Fruit fly (Drosophila melanogaster) whole organism, embryonic: ENCODE data around the gene janB.

Experiments
- Aef1 ChIP-seq: fragments of 200-800 bp; sonication (Bioruptor generic); IDR thresholded peaks from 3 replicates; pipeline ENCODE4 v1.3.6; 2022; ENCODE audit warnings: missing biosample characterization, missing genetic modification characterization
- B-H2 ChIP-seq: fragments of 200-800 bp; sonication (Bioruptor generic); optimal IDR thresholded peaks from 2 replicates; lab custom pipeline; 2018; ENCODE audit warnings: missing biosample characterization, mild to moderate bottlenecking, missing genetic modification characterization
- CG10147 ChIP-seq: fragments of 200-800 bp; sonication (Bioruptor generic); optimal IDR thresholded peaks from 2 replicates; lab custom pipeline; 2019; ENCODE audit warnings: missing biosample characterization, mild to moderate bottlenecking, missing genetic modification characterization, moderate library complexity
- CG10267 ChIP-seq: fragments of 200-800 bp; sonication (Bioruptor generic); optimal IDR thresholded peaks from 2 replicates; lab custom pipeline; 2018; ENCODE audit warnings: missing biosample characterization, mild to moderate bottlenecking, missing genetic modification characterization, moderate library complexity
- CG12219 ChIP-seq: fragments of 200-800 bp; sonication (Bioruptor generic); optimal IDR thresholded peaks from 3 replicates; lab custom pipeline; 2018; ENCODE audit warnings: missing biosample characterization, mild to moderate bottlenecking, missing genetic modification characterization
- CG12391 ChIP-seq: fragments of 200-800 bp; sonication (Bioruptor generic); optimal IDR thresholded peaks from 3 replicates; lab custom pipeline; 2018; ENCODE audit warnings: missing biosample characterization, mild to moderate bottlenecking, missing genetic modification characterization, moderate library complexity
- CG12744 ChIP-seq: fragments of 200-800 bp; sonication (Bioruptor generic); optimal IDR thresholded peaks from 2 replicates; lab custom pipeline; 2016; ENCODE audit warnings: missing biosample characterization, missing genetic modification characterization
- CG13123 ChIP-seq: fragments of 200-800 bp; sonication (Bioruptor generic); optimal IDR thresholded peaks from 2 replicates; lab custom pipeline; 2016; ENCODE audit warnings: missing biosample characterization, missing genetic modification characterization
- CG14441 ChIP-seq: fragments of 200-800 bp; sonication (Bioruptor generic); IDR thresholded peaks from 2 replicates; pipeline ENCODE4 v1.3.6; 2022; ENCODE audit warnings: missing biosample characterization, missing genetic modification characterization
- CG14710 ChIP-seq: fragments of 200-800 bp; sonication (Bioruptor generic); optimal IDR thresholded peaks from 3 replicates; lab custom pipeline; 2019; ENCODE audit warnings: missing biosample characterization, mild to moderate bottlenecking, missing genetic modification characterization, moderate library complexity
- CG15696 ChIP-seq: fragments of 200-800 bp; sonication (Bioruptor generic); optimal IDR thresholded peaks from 2 replicates; lab custom pipeline; 2019; ENCODE audit warnings: missing biosample characterization, mild to moderate bottlenecking, missing genetic modification characterization, moderate library complexity
- CG17361 ChIP-seq: fragments of 200-800 bp; sonication (Bioruptor generic); IDR thresholded peaks from 3 replicates; pipeline ENCODE4 v1.3.6; 2022; ENCODE audit warnings: missing biosample characterization, missing genetic modification characterization
- CG18011 ChIP-seq: fragments of 200-800 bp; sonication (Bioruptor generic); optimal IDR thresholded peaks from 2 replicates; lab custom pipeline; 2017; ENCODE audit warnings: missing biosample characterization, missing genetic modification characterization, mild to moderate bottlenecking, moderate library complexity, missing genotype
- CG32532 ChIP-seq: fragments of 200-800 bp; sonication (Bioruptor generic); IDR thresholded peaks from 2 replicates; pipeline ENCODE4 v1.3.6; 2022; ENCODE audit warnings: missing biosample characterization, missing genetic modification characterization
- CG32772 ChIP-seq: fragments of 200-800 bp; sonication (Bioruptor generic); IDR thresholded peaks from 2 replicates; pipeline ENCODE4 v1.3.6; 2022; ENCODE audit warnings: missing biosample characterization, missing genetic modification characterization
- CG3847 ChIP-seq: fragments of 200-800 bp; sonication (Bioruptor generic); IDR thresholded peaks from 2 replicates; pipeline ENCODE4 v1.3.6; 2022; ENCODE audit warnings: missing biosample characterization, missing genetic modification characterization
- CG43689 ChIP-seq: fragments of 200-800 bp; sonication (Bioruptor generic); IDR thresholded peaks from 2 replicates; pipeline ENCODE4 v1.3.6; 2022; ENCODE audit warnings: missing biosample characterization, missing genetic modification characterization
- CG7987 ChIP-seq: fragments of 200-800 bp; sonication (Bioruptor generic); optimal IDR thresholded peaks from 2 replicates; lab custom pipeline; 2018; ENCODE audit warnings: missing biosample characterization, mild to moderate bottlenecking, missing genetic modification characterization, moderate library complexity
- CG8089 ChIP-seq: fragments of 200-800 bp; sonication (Bioruptor generic); optimal IDR thresholded peaks from 3 replicates; lab custom pipeline; 2016; ENCODE audit warnings: missing biosample characterization, missing genetic modification characterization
- CG8281 ChIP-seq: fragments of 200-800 bp; sonication (Bioruptor generic); optimal IDR thresholded peaks from 2 replicates; lab custom pipeline; 2018; ENCODE audit warnings: missing biosample characterization, mild to moderate bottlenecking, missing genetic modification characterization, moderate library complexity
- CG8388 ChIP-seq: fragments of 200-800 bp; sonication (Bioruptor generic); optimal IDR thresholded peaks from 2 replicates; lab custom pipeline; 2019; ENCODE audit warnings: missing biosample characterization, mild to moderate bottlenecking, missing genetic modification characterization, moderate library complexity
- CG9797 ChIP-seq: fragments of 200-800 bp; sonication (Bioruptor generic); optimal IDR thresholded peaks from 3 replicates; lab custom pipeline; 2018; ENCODE audit warnings: missing biosample characterization, mild to moderate bottlenecking, missing genetic modification characterization
- Deaf1 ChIP-seq: fragments of 200-800 bp; optimal IDR thresholded peaks from 3 replicates; lab custom pipeline; 2019; ENCODE audit warnings: missing biosample characterization, mild to moderate bottlenecking, missing genetic modification characterization, moderate library complexity
- Hand ChIP-seq: fragments of 200-800 bp; sonication (Bioruptor generic); optimal IDR thresholded peaks from 2 replicates; lab custom pipeline; 2017; ENCODE audit warnings: mild to moderate bottlenecking, missing biosample characterization, missing genetic modification reagents, missing genetic modification characterization
- Hey ChIP-seq: fragments of 200-800 bp; sonication (Bioruptor generic); optimal IDR thresholded peaks from 3 replicates; lab custom pipeline; 2018; ENCODE audit warnings: missing biosample characterization, mild to moderate bottlenecking, missing genetic modification characterization
- HmgD ChIP-seq: fragments of 200-800 bp; sonication (Bioruptor generic); optimal IDR thresholded peaks from 3 replicates; lab custom pipeline; 2016; ENCODE audit warnings: missing biosample characterization, missing genetic modification characterization
- Hmx ChIP-seq: fragments of 200-800 bp; sonication (Bioruptor generic); optimal IDR thresholded peaks from 2 replicates; lab custom pipeline; 2016; ENCODE audit warnings: missing biosample characterization, missing genetic modification characterization
- Max ChIP-seq: fragments of 200-800 bp; sonication (Bioruptor generic); optimal IDR thresholded peaks from 2 replicates; lab custom pipeline; 2016; ENCODE audit warnings: missing biosample characterization, mild to moderate bottlenecking, missing genetic modification characterization
- Med ChIP-seq: fragments of 200-800 bp; sonication (Bioruptor generic); peaks from one replicate; lab custom pipeline; 2016; ENCODE audit warnings: missing biosample characterization, missing genetic modification characterization, mild to moderate bottlenecking, inconsistent platforms, moderate library complexity
- Oli ChIP-seq: fragments of 200-800 bp; sonication (Bioruptor generic); optimal IDR thresholded peaks from 2 replicates; lab custom pipeline; 2018; ENCODE audit warnings: missing biosample characterization, mild to moderate bottlenecking, missing genetic modification characterization, moderate library complexity
- Side ChIP-seq: fragments of 200-800 bp; sonication (Bioruptor generic); optimal IDR thresholded peaks from 2 replicates; lab custom pipeline; 2016; ENCODE audit warnings: missing biosample characterization, missing genetic modification characterization
- Six4 ChIP-seq: fragments of 200-800 bp; sonication (Bioruptor generic); optimal IDR thresholded peaks from 2 replicates; lab custom pipeline; 2016; ENCODE audit warnings: missing biosample characterization, missing genetic modification characterization
- Sry-β ChIP-seq: fragments of 200-800 bp; sonication (Bioruptor generic); optimal IDR thresholded peaks from 2 replicates; lab custom pipeline; 2018; ENCODE audit warnings: missing biosample characterization, mild to moderate bottlenecking, missing genetic modification characterization, moderate library complexity
- Trl ChIP-seq, 3 experiments: fragments of >200 bp in 2 of 3; fragments of 200-800 bp in 1 of 3; sonication (Bioruptor generic) in 1 of 3; optimal IDR thresholded peaks; 2 replicates in 1 of 3; 3 replicates in 2 of 3; lab custom pipeline; 2016 to 2017; ENCODE audit warnings: missing biosample characterization in 1 of 3, missing genetic modification characterization in 1 of 3
- Xrp1 ChIP-seq: fragments of 200-800 bp; sonication (Bioruptor generic); IDR thresholded peaks from 2 replicates; pipeline ENCODE4 v1.3.6; 2022; ENCODE audit warnings: missing biosample characterization, missing genetic modification characterization
- crp ChIP-seq, 2 experiments: fragments of 200-800 bp; sonication (Bioruptor generic); optimal IDR thresholded peaks; 2 replicates in 1 of 2; 3 replicates in 1 of 2; lab custom pipeline; 2017; ENCODE audit warnings: missing biosample characterization in 2 of 2, missing genetic modification characterization in 2 of 2, mild to moderate bottlenecking in 1 of 2, moderate library complexity in 1 of 2
- cwo ChIP-seq: fragments of 200-800 bp; sonication (Bioruptor generic); optimal IDR thresholded peaks from 3 replicates; lab custom pipeline; 2017; ENCODE audit warnings: missing biosample characterization, missing genetic modification characterization, mild to moderate bottlenecking, moderate library complexity, missing genetic modification reagents
- nerfin-1 ChIP-seq: fragments of 200-800 bp; sonication (Bioruptor generic); optimal IDR thresholded peaks from 3 replicates; lab custom pipeline; 2019; ENCODE audit warnings: missing biosample characterization, mild to moderate bottlenecking, missing genetic modification characterization, moderate library complexity
- p53 ChIP-seq: fragments of 200-800 bp; sonication (Bioruptor generic); optimal IDR thresholded peaks from 2 replicates; lab custom pipeline; 2016; ENCODE audit warnings: missing biosample characterization, missing genetic modification characterization
- pho ChIP-seq: fragments of 200-800 bp; sonication (Bioruptor generic); optimal IDR thresholded peaks from 2 replicates; lab custom pipeline; 2016; ENCODE audit warnings: missing biosample characterization, missing genetic modification characterization
- pita ChIP-seq: fragments of 200-800 bp; sonication (Bioruptor generic); optimal IDR thresholded peaks from 2 replicates; lab custom pipeline; 2017; ENCODE audit warnings: missing biosample characterization, mild to moderate bottlenecking, missing genetic modification characterization
- ro ChIP-seq: fragments of 200-800 bp; sonication (Bioruptor generic); IDR thresholded peaks from 2 replicates; pipeline ENCODE4 v1.3.6; 2022; ENCODE audit warnings: missing biosample characterization, missing genetic modification characterization
- sc ChIP-seq, 3 experiments: fragments of >200 bp in 2 of 3; fragments of 200-800 bp in 1 of 3; sonication (Bioruptor generic) in 1 of 3; optimal IDR thresholded peaks; 2 replicates in 2 of 3; 3 replicates in 1 of 3; lab custom pipeline; 2017; ENCODE audit warnings: mild to moderate bottlenecking in 1 of 3, missing biosample characterization in 1 of 3, missing genetic modification characterization in 1 of 3, missing genetic modification reagents in 1 of 3
- sob ChIP-seq: fragments of 200-800 bp; sonication (Bioruptor generic); IDR thresholded peaks from 2 replicates; pipeline ENCODE4 v1.3.6; 2022; ENCODE audit warnings: missing biosample characterization, missing genetic modification characterization
- stwl ChIP-seq: fragments of 200-800 bp; sonication (Bioruptor generic); optimal IDR thresholded peaks from 3 replicates; lab custom pipeline; 2018; ENCODE audit warnings: missing biosample characterization, mild to moderate bottlenecking, missing genetic modification characterization, moderate library complexity
- trem ChIP-seq: fragments of 200-800 bp; optimal IDR thresholded peaks from 3 replicates; lab custom pipeline; 2019; ENCODE audit warnings: missing biosample characterization, mild to moderate bottlenecking, missing genetic modification characterization, moderate library complexity
- vvl ChIP-seq: fragments of 200-800 bp; sonication (Bioruptor generic); IDR thresholded peaks from 2 replicates; pipeline ENCODE4 v1.3.6; 2022; ENCODE audit warnings: missing biosample characterization, missing genetic modification characterization

janB gene

dm6 chr3R:30056592-30057135, 18.1 kb upstream of the janB start, which contains the start of the genes CG7950 and Rpp14a (continued):
- peak; percentile 31 for TF ChIP-seq CG13123 (GFP tag; lab: Kevin White, UChicago)
- peak; percentile 53 for TF ChIP-seq CG8388 (GFP tag; lab: Kevin White, UChicago)
- peak; percentile 40 for TF ChIP-seq Deaf1
- no peak for TF ChIP-seq ro (GFP tag; lab: Robert Waterston, UW)
- TF ChIP-seq CG10147 (GFP tag; lab: Kevin White, UChicago): peak; percentile 68
- peak; percentile 90 for TF ChIP-seq CG12391 (tag; lab: Kevin White, UChicago)
- peak; percentile 11 for TF ChIP-seq CG9797 (GFP tag; lab: Kevin White, UChicago)
- peak; percentile 67 for TF ChIP-seq Hmx (GFP tag; lab: Kevin White, UChicago)
- TF ChIP-seq nerfin-1 (tag; lab: Kevin White, UChicago): peak; percentile 51
- peak; percentile 74 for TF ChIP-seq CG15696 (tag; lab: Kevin White, UChicago)
- TF ChIP-seq cwo (GFP tag; lab: Kevin White, UChicago): peak; percentile 66
- peak; percentile 87 for TF ChIP-seq vvl (GFP tag; lab: Robert Waterston, UW)
- TF ChIP-seq Oli (tag; lab: Kevin White, UChicago): peak; percentile 60
- peak; percentile 72 for TF ChIP-seq CG10267 (tag; lab: Kevin White, UChicago)
- TF ChIP-seq CG17361: peak; percentile 37; the same call in 2 of the 3 replicates
- no peak for TF ChIP-seq sc (optimal IDR thresholded peaks at IDR 0.05; lab: Kevin White, UChicago)
- TF ChIP-seq sc (GFP tag; optimal IDR thresholded peaks at IDR 0.05; lab: Kevin White, UChicago): peak; percentile 2
- TF ChIP-seq CG32772 (GFP tag; lab: Robert Waterston, UW): peak; percentile 70
- no peak for TF ChIP-seq Hey
- TF ChIP-seq trem: peak; percentile 80
- TF ChIP-seq p53 (GFP tag; lab: Kevin White, UChicago): no peak
- peak; percentile 85 for TF ChIP-seq B-H2
- peak; percentile 86 for TF ChIP-seq CG32532
- TF ChIP-seq Trl (optimal IDR thresholded peaks at IDR 0.05; lab: Kevin White, UChicago): no peak
- TF ChIP-seq Trl (GFP tag; optimal IDR thresholded peaks at IDR 0.05; lab: Kevin White, UChicago): peak; percentile 84
- peak; percentile 82 for TF ChIP-seq Aef1 (GFP tag; lab: Robert Waterston, UW)
- peak; percentile 24 for TF ChIP-seq CG8089 (GFP tag; lab: Kevin White, UChicago)
- TF ChIP-seq sob (GFP tag; lab: Robert Waterston, UW): peak; percentile 76
- TF ChIP-seq pita (GFP tag; lab: Kevin White, UChicago): no peak
- peak; percentile 86 for TF ChIP-seq Xrp1 (GFP tag; lab: Robert Waterston, UW)
- peak; percentile 75 for TF ChIP-seq Max (GFP tag; lab: Kevin White, UChicago)
- no peak for TF ChIP-seq CG8281 (tag; lab: Kevin White, UChicago)
- peak; percentile 98 for TF ChIP-seq Sry-β
- peak; percentile 26 for TF ChIP-seq stwl (tag; lab: Kevin White, UChicago)
- TF ChIP-seq CG14441: peak; percentile 88
- peak; percentile 65 for TF ChIP-seq CG18011 (GFP tag; lab: Kevin White, UChicago)
- peak; percentile 82 for TF ChIP-seq CG3847 (GFP tag; lab: Robert Waterston, UW)
- no peak for TF ChIP-seq CG7987 (GFP tag; lab: Kevin White, UChicago)
- peak; percentile 53 for TF ChIP-seq CG12744 (GFP tag; lab: Kevin White, UChicago)
- peak; percentile 85 for TF ChIP-seq pho (GFP tag; lab: Kevin White, UChicago)
- TF ChIP-seq CG12219 (GFP tag; lab: Kevin White, UChicago): peak; percentile 51
- peak; percentile 78 for TF ChIP-seq CG14710
- TF ChIP-seq Six4 (GFP tag; lab: Kevin White, UChicago): peak; percentile 57
- peak; percentile 97 for TF ChIP-seq Med
- TF ChIP-seq Hand (GFP tag; lab: Kevin White, UChicago): no peak
- TF ChIP-seq crp (GFP tag; optimal IDR thresholded peaks at IDR 0.05; lab: Kevin White, UChicago): peak; percentile 71 to 93
- peak; percentile 22; the same call in 1 of the 2 replicates for TF ChIP-seq CG43689 (GFP tag; lab: Robert Waterston, UW)
- TF ChIP-seq Side (GFP tag; lab: Kevin White, UChicago): peak; percentile 35
- TF ChIP-seq HmgD (GFP tag; lab: Kevin White, UChicago): peak; percentile 40
- TF ChIP-seq, all 482 proteins: peak for 358
